Worm (Caenorhabditis elegans) whole organism, L4/young adult: ENCODE results near the gene Y48C3A.5.

Experiments
- W03F9.2 ChIP-seq: fragments of 150-350 bp; optimal IDR thresholded peaks from 2 replicates; lab custom pipeline; 2014; ENCODE audit warnings: missing biosample characterization, missing genetic modification characterization
- him-1 ChIP-seq: sonication (generic microtip); optimal IDR thresholded peaks from 2 replicates; lab custom pipeline; 2016; ENCODE audit warnings: missing genotype, missing genetic modification reagents, missing genetic modification characterization, missing compliant biosample characterization

DNA sequence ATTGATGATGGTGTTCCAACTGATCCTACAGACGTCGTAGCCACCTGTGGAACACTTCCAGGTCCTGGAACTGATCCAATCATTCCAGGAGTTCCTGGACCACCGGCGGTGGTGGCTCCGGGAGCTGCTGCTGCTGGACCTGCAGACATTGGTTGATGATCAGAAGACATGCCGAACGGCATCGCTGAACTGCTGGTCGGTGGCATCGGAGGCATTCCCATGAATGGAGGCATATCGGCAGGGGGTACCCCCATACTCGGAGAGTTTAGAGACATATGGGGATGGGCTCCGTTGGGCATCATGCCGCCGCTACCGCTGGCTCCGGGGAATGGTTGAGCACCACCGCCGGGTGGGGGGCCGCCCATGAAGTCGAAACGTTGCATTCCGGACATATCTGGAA lies 54.4 kb downstream of the Y48C3A.5 start:
- TF ChIP-seq him-1 (tag; lab: Kevin White, UChicago), result no peak
- no peak for TF ChIP-seq W03F9.2 (tag; lab: Kevin White, UChicago)
